Worm (Caenorhabditis elegans) whole organism, midembryonic: ENCODE results near the gene nhr-41.
A peak's percentile ranks its signal among the peaks of the same experiment; 100 is the strongest.
"Not testable (repeated sequence)": the region's sequence is repeated elsewhere in the genome, so short reads cannot be mapped to it uniquely, and the experiment has no call there.

Experiments
- T22C8.4 ChIP-seq: fragments of 200-800 bp; sonication (Bioruptor generic); IDR thresholded peaks from 2 replicates; pipeline ENCODE4 v1.3.6; 2022; ENCODE audit warnings: missing genetic modification characterization, missing compliant biosample characterization
- cog-1 ChIP-seq: sonication (generic microtip); optimal IDR thresholded peaks from 2 replicates; lab custom pipeline; 2016; ENCODE audit warnings: missing genetic modification characterization, missing compliant biosample characterization
- flt-1 ChIP-seq: fragments of 200-800 bp; sonication (Bioruptor generic); IDR thresholded peaks from 2 replicates; pipeline ENCODE4 v1.3.6; 2022; ENCODE audit warnings: missing genetic modification characterization, missing compliant biosample characterization
- klf-2 ChIP-seq: fragments of 200-800 bp; sonication (Bioruptor generic); conservative IDR thresholded peaks from 2 replicates; pipeline ENCODE4 v1.3.6; 2022; ENCODE audit warnings: missing genetic modification reagents, missing genetic modification characterization, missing compliant biosample characterization
- med-1 ChIP-seq: sonication (generic microtip); optimal IDR thresholded peaks from 2 replicates; lab custom pipeline; 2017; ENCODE audit warnings: missing genetic modification characterization, mild to moderate bottlenecking, missing compliant biosample characterization, antibody characterized with exemption, missing genetic modification reagents; ENCODE audit not compliant: insufficient read depth
- ref-1 ChIP-seq: fragments of 200-800 bp; sonication (Bioruptor generic); conservative IDR thresholded peaks from 2 replicates; pipeline ENCODE4 v1.3.6; 2022; ENCODE audit warnings: missing genetic modification reagents, missing genetic modification characterization, missing compliant biosample characterization
- tab-1 ChIP-seq: fragments of 200-800 bp; sonication (Bioruptor generic); IDR thresholded peaks from 2 replicates; pipeline ENCODE4 v1.3.6; 2022; ENCODE audit warnings: missing genetic modification characterization, missing compliant biosample characterization
- ztf-23 ChIP-seq: fragments of 200-800 bp; sonication (Bioruptor generic); IDR thresholded peaks from 2 replicates; pipeline ENCODE4 v1.3.6; 2022; ENCODE audit warnings: missing genetic modification reagents, missing genetic modification characterization, missing compliant biosample characterization
- ztf-29 ChIP-seq: fragments of 200-800 bp; sonication (Bioruptor generic); IDR thresholded peaks from 2 replicates; pipeline ENCODE4 v1.3.6; 2022; ENCODE audit warnings: missing genetic modification reagents, missing genetic modification characterization, missing compliant biosample characterization

nhr-41 gene

ce11 chrIV:1385915-1386314 lies at the start of gene nhr-41:
TSS of gene nhr-41 (plus strand) at chrIV:1386215.
- no peak for TF ChIP-seq klf-2 (GFP tag; lab: Robert Waterston, UW)
- TF ChIP-seq ztf-29 (GFP tag; lab: Robert Waterston, UW), result no peak
- no peak for TF ChIP-seq ref-1 (GFP tag; lab: Robert Waterston, UW)
- 0 out of 2 replicates have a peak, but pooled peaks have one; percentile 23 for TF ChIP-seq flt-1 (GFP tag; lab: Robert Waterston, UW)

ce11 chrIV:1340788-1341187 lies 45.2 kb upstream of the nhr-41 start, which contains the start of gene F58F6.6:
TSS of gene F58F6.6 (plus strand) at chrIV:1341088.
- not testable (repeated sequence) for TF ChIP-seq tab-1 (GFP tag; lab: Robert Waterston, UW); flt-1 (GFP tag; lab: Robert Waterston, UW); med-1 (GFP tag; lab: Kevin White, UChicago)

ce11 chrIV:1343379-1343778 lies 42.6 kb upstream of the nhr-41 start, which contains the start of gene F58F6.5:
TSS of gene F58F6.5 (plus strand) at chrIV:1343679.
- not testable (repeated sequence) for TF ChIP-seq tab-1 (GFP tag; lab: Robert Waterston, UW); cog-1 (tag; lab: Kevin White, UChicago); T22C8.4 (GFP tag; lab: Robert Waterston, UW)

ce11 chrIV:1346981-1347380 lies 39.0 kb upstream of the nhr-41 start, which contains the start of gene rfc-2:
TSS of gene rfc-2 (plus strand) at chrIV:1347314.
- TF ChIP-seq T22C8.4 (GFP tag; lab: Robert Waterston, UW), result no peak
- no peak for TF ChIP-seq klf-2 (GFP tag; lab: Robert Waterston, UW)
- TF ChIP-seq ztf-29 (GFP tag; lab: Robert Waterston, UW), result no peak
- no peak for TF ChIP-seq ztf-23
- TF ChIP-seq tab-1 (GFP tag; lab: Robert Waterston, UW), result no peak
- no peak for TF ChIP-seq ref-1 (GFP tag; lab: Robert Waterston, UW)
- TF ChIP-seq med-1 (GFP tag; lab: Kevin White, UChicago), result no peak
- TF ChIP-seq cog-1 (tag; lab: Kevin White, UChicago), result no peak
- TF ChIP-seq flt-1 (GFP tag; lab: Robert Waterston, UW), result no peak

ce11 chrIV:1349352-1349751 lies 36.7 kb upstream of the nhr-41 start:
- TF ChIP-seq med-1 (GFP tag; lab: Kevin White, UChicago) (no peak), ref-1 (GFP tag; lab: Robert Waterston, UW) (no peak), flt-1 (GFP tag; lab: Robert Waterston, UW) (no peak), tab-1 (GFP tag; lab: Robert Waterston, UW) (no peak), klf-2 (GFP tag; lab: Robert Waterston, UW) (no peak), T22C8.4 (GFP tag; lab: Robert Waterston, UW) (no peak), cog-1 (tag; lab: Kevin White, UChicago) (no peak), ztf-29 (GFP tag; lab: Robert Waterston, UW) (no peak), ztf-23 (no peak)

- no peak for TF ChIP-seq ztf-23
- TF ChIP-seq klf-2 (GFP tag; lab: Robert Waterston, UW), result no peak
- no peak for TF ChIP-seq T22C8.4 (GFP tag; lab: Robert Waterston, UW)
- no peak for TF ChIP-seq med-1 (GFP tag; lab: Kevin White, UChicago)
- TF ChIP-seq ztf-29 (GFP tag; lab: Robert Waterston, UW), result no peak
- TF ChIP-seq flt-1 (GFP tag; lab: Robert Waterston, UW), result no peak
- no peak for TF ChIP-seq cog-1 (tag; lab: Kevin White, UChicago)
- no peak for TF ChIP-seq tab-1 (GFP tag; lab: Robert Waterston, UW)
- TF ChIP-seq ref-1 (GFP tag; lab: Robert Waterston, UW), result no peak
Measured at ce11 chrIV:1353811-1354210, 32.2 kb upstream of the nhr-41 start.

ce11 chrIV:1355147-1355546 lies 30.9 kb upstream of the nhr-41 start, which contains the start of gene col-104:
TSS of gene col-104 (minus strand) at chrIV:1355305.
- TF ChIP-seq klf-2 (GFP tag; lab: Robert Waterston, UW), result no peak
- no peak for TF ChIP-seq cog-1 (tag; lab: Kevin White, UChicago)
- no peak for TF ChIP-seq flt-1 (GFP tag; lab: Robert Waterston, UW)
- no peak for TF ChIP-seq tab-1 (GFP tag; lab: Robert Waterston, UW)
- TF ChIP-seq ztf-29 (GFP tag; lab: Robert Waterston, UW), result no peak
- no peak for TF ChIP-seq ztf-23
- peak; percentile 73 for TF ChIP-seq T22C8.4 (GFP tag; lab: Robert Waterston, UW)

ce11 chrIV:1358109-1358508 lies 27.9 kb upstream of the nhr-41 start:
- TF ChIP-seq cog-1 (tag; lab: Kevin White, UChicago), result no peak
- TF ChIP-seq flt-1 (GFP tag; lab: Robert Waterston, UW), result 0 out of 2 replicates have a peak, but pooled peaks have one; percentile 43
- TF ChIP-seq tab-1 (GFP tag; lab: Robert Waterston, UW), result 0 out of 2 replicates have a peak, but pooled peaks have one; percentile 20
- TF ChIP-seq T22C8.4 (GFP tag; lab: Robert Waterston, UW), result no peak
- TF ChIP-seq ztf-23, result no peak
- no peak for TF ChIP-seq ztf-29 (GFP tag; lab: Robert Waterston, UW)
- TF ChIP-seq med-1 (GFP tag; lab: Kevin White, UChicago), result no peak

- TF ChIP-seq med-1 (GFP tag; lab: Kevin White, UChicago) (no peak), ref-1 (GFP tag; lab: Robert Waterston, UW) (no peak), T22C8.4 (GFP tag; lab: Robert Waterston, UW) (no peak), tab-1 (GFP tag; lab: Robert Waterston, UW) (no peak), ztf-29 (GFP tag; lab: Robert Waterston, UW) (no peak), klf-2 (GFP tag; lab: Robert Waterston, UW) (no peak), flt-1 (GFP tag; lab: Robert Waterston, UW) (no peak), cog-1 (tag; lab: Kevin White, UChicago) (no peak), ztf-23 (no peak)
Measured at ce11 chrIV:1359125-1359524, 26.9 kb upstream of the nhr-41 start, which contains the start of gene col-105. TSS of gene col-105 (minus strand) at chrIV:1359225.
